Fruit fly (Drosophila melanogaster) whole organism: Measurements from ENCODE around the gene Or13a.

ENCODE experiments used
- CG8478 ChIP-seq: fragments of >200 bp; optimal IDR thresholded peaks from 2 replicates; lab custom pipeline; 2018; ENCODE audit warnings: inconsistent platforms
- pan ChIP-seq: fragments of >200 bp; optimal IDR thresholded peaks from 2 replicates; lab custom pipeline; 2017
- psq ChIP-seq: fragments of >200 bp; optimal IDR thresholded peaks from 2 replicates; lab custom pipeline; 2017

DNA sequence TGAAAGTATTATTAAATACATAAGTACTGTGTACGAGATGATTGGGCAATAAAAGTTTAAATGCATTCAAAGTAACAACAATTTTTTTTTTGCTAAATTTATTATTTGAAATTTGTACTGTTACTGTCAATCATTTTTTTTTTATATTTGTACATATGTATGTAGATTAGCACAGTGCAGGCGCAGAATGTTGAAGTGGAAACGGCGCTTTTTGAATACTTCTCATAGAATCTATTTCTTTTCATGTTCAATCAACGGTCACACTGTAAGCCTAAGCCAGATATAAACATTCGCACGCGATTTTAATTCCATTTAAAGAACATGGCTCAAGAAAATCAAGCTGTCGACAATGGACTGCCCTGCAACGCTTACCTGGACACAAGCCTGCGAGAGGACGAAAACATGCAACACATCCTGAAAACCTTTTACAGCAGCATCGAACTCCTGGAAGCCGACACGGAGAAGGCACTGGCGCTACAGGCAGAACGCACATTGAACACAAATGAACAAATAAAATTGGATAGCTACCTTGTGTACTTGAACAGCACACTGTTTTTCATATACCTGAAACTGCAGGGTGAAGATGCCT lies 29.4 kb upstream of the Or13a start, which contains the start of gene Rrp47:
- TF ChIP-seq pan, result no peak
- no peak for TF ChIP-seq CG8478 (lab: Kevin White, UChicago)
- TF ChIP-seq psq (lab: Kevin White, UChicago), result no peak
